Worm (Caenorhabditis elegans) whole organism, L1 larva: ENCODE measurements around the gene ubc-13.
A peak's percentile ranks its signal among the peaks of the same experiment; 100 is the strongest.

Experiments
- C04F5.9 ChIP-seq: sonication (generic microtip); optimal IDR thresholded peaks from 2 replicates; lab custom pipeline; 2016; ENCODE audit warnings: missing genetic modification characterization, missing compliant biosample characterization
- C34B4.2 ChIP-seq: sonication (generic microtip); optimal IDR thresholded peaks from 2 replicates; lab custom pipeline; 2017; ENCODE audit warnings: mild to moderate bottlenecking, missing genetic modification characterization, missing compliant biosample characterization
- F16B12.6 ChIP-seq: fragments of 150-350 bp; optimal IDR thresholded peaks from 2 replicates; lab custom pipeline; 2014; ENCODE audit warnings: missing biosample characterization, missing genetic modification characterization
- Y116A8C.19 ChIP-seq: sonication (generic microtip); optimal IDR thresholded peaks from 2 replicates; lab custom pipeline; 2016; ENCODE audit warnings: missing compliant biosample characterization, missing genetic modification characterization, borderline replicate concordance
- aha-1 ChIP-seq: fragments of 150-350 bp; optimal IDR thresholded peaks from 2 replicates; lab custom pipeline; 2014; ENCODE audit warnings: missing biosample characterization, missing genetic modification characterization
- blmp-1 ChIP-seq: fragments of 150-350 bp; optimal IDR thresholded peaks from 2 replicates; lab custom pipeline; 2014; ENCODE audit warnings: missing biosample characterization, missing genetic modification characterization
- ceh-63 ChIP-seq: fragments of 200-800 bp; sonication (Bioruptor generic); optimal IDR thresholded peaks from 2 replicates; lab custom pipeline; 2018; ENCODE audit warnings: mild to moderate bottlenecking, missing genetic modification characterization, missing compliant biosample characterization
- ceh-90 ChIP-seq: sonication (generic microtip); optimal IDR thresholded peaks from 2 replicates; lab custom pipeline; 2016; ENCODE audit warnings: missing genetic modification characterization, missing compliant biosample characterization
- dpl-1 ChIP-seq, 3 experiments: fragments of 150-350 bp in 2 of 3; sonication (generic microtip) in 1 of 3; optimal IDR thresholded peaks; 2 replicates each; lab custom pipeline; 2014 to 2017; ENCODE audit warnings: missing biosample characterization in 3 of 3, missing genetic modification characterization in 3 of 3, missing genetic modification reagents in 3 of 3
- efl-1 ChIP-seq, 4 experiments: fragments of 150-350 bp; optimal IDR thresholded peaks in 3 of 4; peaks in 1 of 4; 1 replicate in 1 of 4; 2 replicates in 3 of 4; lab custom pipeline; 2014; ENCODE audit warnings: missing biosample characterization in 2 of 4, missing genetic modification characterization in 2 of 4, missing genetic modification reagents in 2 of 4
- egl-13 ChIP-seq: sonication (generic microtip); optimal IDR thresholded peaks from 2 replicates; lab custom pipeline; 2016; ENCODE audit warnings: missing genotype, missing genetic modification reagents, missing genetic modification characterization, missing compliant biosample characterization
- egl-27 ChIP-seq, 2 experiments: fragments of 150-350 bp in 1 of 2; sonication (generic microtip); optimal IDR thresholded peaks; 3 replicates each; lab custom pipeline; 2017 to 2018; ENCODE audit warnings: missing biosample characterization in 2 of 2, missing genetic modification characterization in 2 of 2, missing genetic modification reagents in 2 of 2
- elt-2 ChIP-seq: sonication (generic microtip); optimal IDR thresholded peaks from 2 replicates; lab custom pipeline; 2016; ENCODE audit warnings: missing genetic modification characterization, mild to moderate bottlenecking, inconsistent platforms, missing compliant biosample characterization, missing genetic modification reagents
- fkh-10 ChIP-seq: sonication (generic microtip); optimal IDR thresholded peaks from 2 replicates; lab custom pipeline; 2017; ENCODE audit warnings: missing biosample characterization, missing genetic modification reagents, missing genetic modification characterization
- fkh-4 ChIP-seq: sonication (generic microtip); optimal IDR thresholded peaks from 2 replicates; lab custom pipeline; 2016; ENCODE audit warnings: missing compliant biosample characterization, missing genetic modification characterization, borderline replicate concordance
- hlh-4 ChIP-seq: sonication (generic microtip); optimal IDR thresholded peaks from 2 replicates; lab custom pipeline; 2016; ENCODE audit warnings: mild to moderate bottlenecking, missing genetic modification characterization, missing compliant biosample characterization
- hpl-2 ChIP-seq: fragments of 150-350 bp; optimal IDR thresholded peaks from 2 replicates; lab custom pipeline; 2014; ENCODE audit warnings: missing biosample characterization, missing genetic modification reagents, missing genetic modification characterization
- isw-1 ChIP-seq: fragments of 200-800 bp; sonication (Bioruptor generic); IDR thresholded peaks from 2 replicates; pipeline ENCODE4 v1.3.6; 2022; ENCODE audit warnings: missing genetic modification characterization, missing compliant biosample characterization
- jun-1 ChIP-seq: fragments of 150-350 bp; optimal IDR thresholded peaks from 2 replicates; lab custom pipeline; 2014; ENCODE audit warnings: missing biosample characterization, missing genetic modification reagents, missing genetic modification characterization
- lin-13 ChIP-seq: fragments of 150-350 bp; optimal IDR thresholded peaks from 2 replicates; lab custom pipeline; 2014; ENCODE audit warnings: missing biosample characterization, missing genetic modification reagents, missing genetic modification characterization
- lin-35 ChIP-seq, 2 experiments: fragments of 150-350 bp; optimal IDR thresholded peaks; 2 replicates each; lab custom pipeline; 2014; ENCODE audit warnings: missing biosample characterization in 2 of 2, missing genetic modification characterization in 2 of 2, missing genetic modification reagents in 2 of 2
- lir-3 ChIP-seq: sonication (generic microtip); optimal IDR thresholded peaks from 2 replicates; lab custom pipeline; 2016; ENCODE audit warnings: mild to moderate bottlenecking, missing genetic modification characterization, moderate library complexity, missing compliant biosample characterization; ENCODE audit not compliant: poor library complexity
- lsy-2 ChIP-seq, 2 experiments: fragments of 150-350 bp; optimal IDR thresholded peaks; 2 replicates each; lab custom pipeline; 2014; ENCODE audit warnings: missing biosample characterization in 2 of 2, missing genetic modification characterization in 2 of 2
- nhr-11 ChIP-seq: fragments of 150-350 bp; optimal IDR thresholded peaks from 2 replicates; lab custom pipeline; 2014; ENCODE audit warnings: missing biosample characterization, missing genetic modification characterization
- nhr-12 ChIP-seq: sonication (generic microtip); optimal IDR thresholded peaks from 2 replicates; lab custom pipeline; 2017; ENCODE audit warnings: missing biosample characterization, missing genetic modification characterization
- nhr-237 ChIP-seq: fragments of 150-350 bp; optimal IDR thresholded peaks from 2 replicates; lab custom pipeline; 2014; ENCODE audit warnings: missing biosample characterization, missing genetic modification characterization
- nhr-28 ChIP-seq: fragments of 150-350 bp; optimal IDR thresholded peaks from 2 replicates; lab custom pipeline; 2014; ENCODE audit warnings: missing biosample characterization, missing genetic modification characterization
- nhr-47 ChIP-seq: sonication (generic microtip); optimal IDR thresholded peaks from 2 replicates; lab custom pipeline; 2016; ENCODE audit warnings: mild to moderate bottlenecking, missing genetic modification characterization, moderate library complexity, missing compliant biosample characterization
- nhr-76 ChIP-seq: sonication (generic microtip); optimal IDR thresholded peaks from 2 replicates; lab custom pipeline; 2017; ENCODE audit warnings: missing biosample characterization, missing genetic modification characterization
- nhr-85 ChIP-seq: sonication (generic microtip); peaks from one replicate; lab custom pipeline; 2016; ENCODE audit warnings: missing genetic modification characterization, inconsistent platforms, missing compliant biosample characterization
- pax-3 ChIP-seq: fragments of 200-800 bp; sonication (Bioruptor generic); optimal IDR thresholded peaks from 2 replicates; lab custom pipeline; 2018; ENCODE audit warnings: mild to moderate bottlenecking, missing genetic modification characterization, moderate library complexity, missing compliant biosample characterization
- skn-1 ChIP-seq: fragments of 150-350 bp; optimal IDR thresholded peaks from 2 replicates; lab custom pipeline; 2014; ENCODE audit warnings: missing biosample characterization, missing genetic modification characterization
- snpc-4 ChIP-seq: fragments of 150-350 bp; optimal IDR thresholded peaks from 2 replicates; lab custom pipeline; 2014; ENCODE audit warnings: missing biosample characterization, missing genetic modification characterization
- sox-4 ChIP-seq: sonication (generic microtip); optimal IDR thresholded peaks from 2 replicates; lab custom pipeline; 2016; ENCODE audit warnings: missing genetic modification characterization, missing compliant biosample characterization
- sptf-1 ChIP-seq: fragments of 150-350 bp; optimal IDR thresholded peaks from 2 replicates; lab custom pipeline; 2014; ENCODE audit warnings: missing biosample characterization, missing genetic modification characterization
- sup-37 ChIP-seq: fragments of 200-800 bp; sonication (Bioruptor generic); optimal IDR thresholded peaks from 2 replicates; lab custom pipeline; 2018; ENCODE audit warnings: mild to moderate bottlenecking, missing genetic modification characterization, missing compliant biosample characterization
- swsn-7 ChIP-seq: sonication (generic microtip); optimal IDR thresholded peaks from 2 replicates; lab custom pipeline; 2016; ENCODE audit warnings: missing genetic modification characterization, missing compliant biosample characterization
- unc-30 ChIP-seq: sonication (generic microtip); optimal IDR thresholded peaks from 2 replicates; lab custom pipeline; 2017; ENCODE audit warnings: missing biosample characterization, missing genetic modification characterization
- zag-1 ChIP-seq: fragments of 150-350 bp; optimal IDR thresholded peaks from 2 replicates; lab custom pipeline; 2014; ENCODE audit warnings: missing biosample characterization, missing genetic modification characterization
- ztf-4 ChIP-seq: fragments of 150-350 bp; optimal IDR thresholded peaks from 2 replicates; lab custom pipeline; 2014; ENCODE audit warnings: missing biosample characterization, missing genetic modification characterization

ubc-13 gene

ce11 chrIV:2893486-2893842 lies 32.0 kb downstream of the ubc-13 start:
- TF ChIP-seq pax-3 (tag; lab: Kevin White, UChicago) = no peak
- no peak for TF ChIP-seq egl-27 (tag; optimal IDR thresholded peaks at IDR 0.05; lab: Kevin White, UChicago)
- no peak for TF ChIP-seq hpl-2 (GFP tag; lab: Kevin White, UChicago)
- TF ChIP-seq C04F5.9 (tag; lab: Kevin White, UChicago) = no peak
- TF ChIP-seq C34B4.2 (tag; lab: Kevin White, UChicago) = no peak
- TF ChIP-seq F16B12.6 (tag; lab: Kevin White, UChicago) = no peak
- TF ChIP-seq dpl-1 (GFP tag; optimal IDR thresholded peaks at IDR 0.05; lab: Kevin White, UChicago) = no peak
- no peak for TF ChIP-seq nhr-12 (tag; lab: Kevin White, UChicago)
- no peak for TF ChIP-seq Y116A8C.19 (tag; lab: Kevin White, UChicago)
- TF ChIP-seq elt-2 = no peak
- no peak for TF ChIP-seq nhr-237 (tag; lab: Kevin White, UChicago)
- TF ChIP-seq nhr-47 (tag; lab: Kevin White, UChicago) = no peak
- no peak for TF ChIP-seq fkh-10
- no peak for TF ChIP-seq ztf-4 (tag; lab: Kevin White, UChicago)
- no peak for TF ChIP-seq sox-4 (tag; lab: Kevin White, UChicago)
- TF ChIP-seq fkh-4 (tag; lab: Kevin White, UChicago) = no peak
- no peak for TF ChIP-seq sptf-1

DNA sequence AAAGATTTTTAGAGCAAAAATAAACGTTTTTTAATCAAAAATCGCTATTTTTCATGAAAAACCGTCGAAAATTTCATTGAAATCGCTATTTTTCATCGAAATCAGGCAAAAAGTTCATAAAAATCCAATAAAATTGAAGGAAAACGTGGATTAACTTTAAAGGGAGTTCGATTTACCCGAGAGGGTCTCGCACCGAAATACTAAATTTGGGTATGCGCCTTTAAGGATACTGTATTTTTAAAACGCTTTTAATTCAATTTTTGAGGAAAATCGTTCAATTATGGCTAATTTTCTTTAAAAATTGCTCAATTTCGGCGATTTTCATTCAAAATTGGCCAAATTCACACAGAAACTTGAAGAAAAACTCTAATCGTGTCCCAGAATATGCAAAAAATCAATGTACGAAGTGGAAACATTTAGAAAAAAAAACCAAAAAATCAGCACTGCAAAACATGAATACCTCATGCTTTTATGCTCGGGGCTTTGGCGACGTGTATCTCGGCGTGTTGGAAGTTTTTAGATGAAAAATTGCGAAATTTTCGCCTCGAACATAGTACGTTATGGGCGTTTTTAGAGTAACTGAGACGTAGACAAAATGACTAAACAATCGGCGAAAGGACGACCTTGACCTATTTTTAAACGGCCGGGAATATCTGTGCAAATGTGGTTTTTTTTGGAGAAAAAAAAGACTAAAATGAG lies 32.6 kb downstream of the ubc-13 start:
- no peak for TF ChIP-seq ceh-90
- TF ChIP-seq blmp-1 (tag; lab: Kevin White, UChicago) = peak; percentile 69
- TF ChIP-seq nhr-85 (tag; lab: Kevin White, UChicago) = peak; percentile 76
- no peak for TF ChIP-seq nhr-76 (tag; lab: Kevin White, UChicago)
- peak; percentile 1 for TF ChIP-seq skn-1 (tag; lab: Kevin White, UChicago)

DNA sequence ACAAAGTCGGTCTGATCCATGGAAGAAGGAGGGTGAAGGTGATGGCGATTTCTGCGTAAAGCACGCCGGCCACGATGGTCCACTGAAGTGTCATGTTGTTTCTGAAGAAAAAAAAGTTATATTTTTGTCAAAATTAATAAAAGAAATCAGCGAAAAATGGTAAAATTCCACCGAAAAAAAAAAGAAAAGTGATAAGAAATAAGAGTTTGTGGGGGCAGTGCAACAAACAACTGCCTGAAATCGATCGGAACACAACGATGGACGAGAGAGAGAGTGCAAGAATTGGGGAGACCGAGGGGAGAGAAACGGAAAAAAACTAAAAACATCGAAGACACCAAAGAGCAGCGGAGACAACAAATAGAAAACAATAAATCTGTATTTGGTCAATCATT lies 33.1 kb downstream of the ubc-13 start, which contains the start of gene Y54G2A.18:
Gene Y54G2A.18, minus strand, starts transcription at position 101 of the 392 bp plus-strand sequence.
- TF ChIP-seq nhr-237 (tag; lab: Kevin White, UChicago) (no peak), aha-1 (tag; lab: Kevin White, UChicago) (no peak), ztf-4 (tag; lab: Kevin White, UChicago) (no peak), nhr-11 (tag; lab: Kevin White, UChicago) (no peak), nhr-85 (tag; lab: Kevin White, UChicago) (no peak), fkh-10 (no peak), unc-30 (tag; lab: Kevin White, UChicago) (no peak), efl-1 (optimal IDR thresholded peaks at IDR 0.05; lab: Kevin White, UChicago) (no peak), efl-1 (GFP tag; optimal IDR thresholded peaks at IDR 0.05 in 1 of 2; lab: Kevin White, UChicago) (no peak), isw-1 (GFP tag; lab: Robert Waterston, UW) (no peak)

DNA sequence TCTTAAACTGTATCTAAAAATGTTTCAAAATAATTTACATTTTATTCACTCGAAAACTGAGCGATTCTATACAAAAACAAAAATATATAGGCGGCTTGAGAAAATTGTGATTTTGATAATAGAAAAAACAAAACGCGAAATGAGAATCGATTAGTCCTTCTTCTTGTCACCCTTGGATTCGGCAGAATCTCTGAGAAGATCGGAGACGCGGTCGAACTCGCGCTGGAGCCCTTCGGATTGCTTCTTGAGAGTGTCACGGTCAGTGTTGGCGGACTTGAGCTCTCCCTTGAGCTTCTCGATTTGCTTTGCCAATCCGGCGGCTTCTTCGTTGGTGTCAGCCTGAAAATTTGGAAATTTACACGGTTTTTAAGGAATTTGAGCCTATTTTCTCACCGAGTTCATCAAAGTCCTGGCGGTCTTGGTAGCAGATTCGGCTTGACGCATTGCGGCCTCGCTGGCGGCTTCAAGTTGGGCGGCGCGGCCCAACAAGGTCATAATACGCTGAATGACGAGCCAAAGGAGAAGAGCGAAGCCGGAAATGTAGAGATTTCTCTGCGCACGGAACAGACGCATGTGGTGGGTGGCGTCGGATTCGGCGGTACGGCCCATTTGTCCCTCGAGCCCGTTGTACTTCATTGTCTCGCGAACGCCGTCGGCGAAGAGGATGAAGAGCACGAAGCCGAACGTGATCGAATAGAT lies 33.8 kb downstream of the ubc-13 start:
- TF ChIP-seq snpc-4 (tag; lab: Kevin White, UChicago) = no peak
- TF ChIP-seq lir-3 (tag; lab: Kevin White, UChicago) = no peak
- TF ChIP-seq efl-1 (optimal IDR thresholded peaks at IDR 0.05; lab: Kevin White, UChicago) = no peak
- TF ChIP-seq efl-1 (GFP tag; optimal IDR thresholded peaks at IDR 0.05 in 1 of 2; lab: Kevin White, UChicago) = peak in 1 of 2 experiments; percentile 59
- TF ChIP-seq, all 84 proteins: peak for 1

DNA sequence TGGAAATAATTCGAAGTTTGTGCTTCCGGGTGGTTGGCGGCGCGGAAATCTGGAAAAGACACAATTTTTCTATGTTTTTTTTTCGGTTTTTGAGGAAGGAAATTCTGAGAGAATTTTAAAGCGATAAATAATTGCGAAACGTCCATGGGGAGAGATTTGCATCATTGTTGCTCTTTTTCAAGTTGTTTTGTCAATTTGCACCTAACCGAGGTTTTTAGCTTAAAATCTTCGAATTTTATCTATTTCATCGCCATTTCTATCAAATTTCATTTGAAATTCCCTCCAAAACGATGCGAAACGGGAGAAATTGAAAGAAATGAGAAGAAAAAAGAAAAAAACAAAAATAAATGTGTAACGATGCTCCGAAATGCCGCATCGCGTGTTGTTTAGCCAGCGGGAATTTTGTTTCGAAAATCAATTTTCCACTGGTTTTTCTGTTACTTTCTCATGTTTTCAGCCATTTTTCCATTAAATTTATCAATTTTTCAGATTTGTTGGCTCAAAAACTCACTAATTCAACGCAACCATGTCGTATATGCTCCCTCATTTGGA lies 35.0 kb downstream of the ubc-13 start, which contains the start of the genes nprt-1 and dib-1:
Gene nprt-1, minus strand, starts transcription at position 51 of the 552 bp plus-strand sequence.
Gene dib-1, plus strand, starts transcription at position 482 of the 552 bp plus-strand sequence.
- no peak for TF ChIP-seq sox-4 (tag; lab: Kevin White, UChicago)
- no peak for TF ChIP-seq hlh-4 (tag; lab: Kevin White, UChicago)
- TF ChIP-seq ceh-63 (GFP tag; lab: Kevin White, UChicago) = no peak
- TF ChIP-seq jun-1 (tag; lab: Kevin White, UChicago) = no peak
- TF ChIP-seq lin-13 (GFP tag; lab: Kevin White, UChicago) = no peak
- TF ChIP-seq lin-35 (GFP tag; optimal IDR thresholded peaks at IDR 0.05; lab: Kevin White, UChicago) = peak; percentile 93 to 96
- TF ChIP-seq nhr-85 (tag; lab: Kevin White, UChicago) = peak; percentile 63
- peak; percentile 71 for TF ChIP-seq skn-1 (tag; lab: Kevin White, UChicago)
- TF ChIP-seq nhr-47 (tag; lab: Kevin White, UChicago) = peak; percentile 68
- peak; percentile 51 for TF ChIP-seq swsn-7 (tag; lab: Kevin White, UChicago)
- peak; percentile 42 for TF ChIP-seq F16B12.6 (tag; lab: Kevin White, UChicago)
- no peak for TF ChIP-seq sup-37 (GFP tag; lab: Kevin White, UChicago)
- no peak for TF ChIP-seq Y116A8C.19 (tag; lab: Kevin White, UChicago)
- TF ChIP-seq nhr-28 (tag; lab: Kevin White, UChicago) = no peak
- no peak for TF ChIP-seq egl-13 (tag; lab: Kevin White, UChicago)
- TF ChIP-seq lsy-2 (tag; optimal IDR thresholded peaks at IDR 0.05; lab: Kevin White, UChicago) = peak; percentile 70 to 89
- no peak for TF ChIP-seq elt-2
- no peak for TF ChIP-seq zag-1 (tag; lab: Kevin White, UChicago)
- TF ChIP-seq egl-27 (tag; optimal IDR thresholded peaks at IDR 0.05; lab: Kevin White, UChicago) = no peak
